Fruit fly (Drosophila melanogaster): ENCODE data around the gene Cpr72Ea.

DNA sequence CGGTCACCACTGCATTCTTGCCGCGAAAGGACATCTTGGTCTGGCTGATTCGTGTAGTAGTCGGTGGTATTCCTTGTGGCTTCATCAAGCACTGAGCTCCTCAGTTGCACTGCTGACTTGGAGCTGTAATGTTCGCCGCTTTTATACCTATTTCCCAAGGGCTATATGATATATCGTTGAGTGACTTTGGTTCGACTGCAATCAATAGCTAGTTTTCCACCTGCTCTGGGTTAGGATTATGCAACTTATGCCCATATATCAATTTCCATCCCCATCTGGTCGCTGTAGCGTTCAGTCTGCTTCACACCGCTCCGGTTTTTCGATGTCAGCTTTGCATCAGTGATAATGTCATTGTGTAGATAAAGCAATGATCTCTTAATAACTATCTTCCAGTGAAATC is 8.2 kb upstream of the Cpr72Ea start, which contains the start of gene Pdh:
- TF ChIP-seq dl (GFP tag; optimal IDR thresholded peaks at IDR 0.05; ENCODE audit: insufficient read depth in 1 of 2, partially characterized antibody in 2 of 2), result no peak
- no peak for TF ChIP-seq psq (GFP tag; optimal IDR thresholded peaks at IDR 0.05)
- TF ChIP-seq h (GFP tag; optimal IDR thresholded peaks at IDR 0.05), result no peak
- no peak for TF ChIP-seq Dfd (GFP tag; optimal IDR thresholded peaks at IDR 0.05)
- TF ChIP-seq sv (GFP tag; optimal IDR thresholded peaks at IDR 0.05), result no peak
- TF ChIP-seq Mio (GFP tag; optimal IDR thresholded peaks at IDR 0.05), result no peak
- no peak for TF ChIP-seq Hnf4 (GFP tag; optimal IDR thresholded peaks at IDR 0.05)
